Worm (Caenorhabditis elegans): Measurements from ENCODE around the gene flcn-1.
"Not testable (repeated sequence)": the region's sequence is repeated elsewhere in the genome, so short reads cannot be mapped to it uniquely, and the experiment has no call there.

The flcn-1 gene

ce11 chrII:6900708-6901107 lies 27.9 kb upstream of the flcn-1 start:
- no peak for TF ChIP-seq ztf-11 (tag; optimal IDR thresholded peaks at IDR 0.05)
- no peak for TF ChIP-seq efl-3 (GFP tag; optimal IDR thresholded peaks at IDR 0.05)
- no peak for TF ChIP-seq jun-1 (tag; optimal IDR thresholded peaks at IDR 0.05)
- no peak for TF ChIP-seq ets-5 (GFP tag; IDR thresholded peaks at IDR 0.05)
- TF ChIP-seq skn-1 (tag; optimal IDR thresholded peaks at IDR 0.05) = no peak
- TF ChIP-seq nhr-90 (tag; optimal IDR thresholded peaks at IDR 0.05; ENCODE audit: poor library complexity) = no peak
- TF ChIP-seq nhr-77 (tag; optimal IDR thresholded peaks at IDR 0.05) = no peak
- TF ChIP-seq ces-1 (GFP tag; optimal IDR thresholded peaks at IDR 0.05) = no peak
- TF ChIP-seq C04F5.9 (tag; optimal IDR thresholded peaks at IDR 0.05) = no peak
- no peak for TF ChIP-seq nhr-84 (tag; optimal IDR thresholded peaks at IDR 0.05)
- TF ChIP-seq hlh-4 (tag; optimal IDR thresholded peaks at IDR 0.05) = no peak
- no peak for TF ChIP-seq sptf-1 (tag; optimal IDR thresholded peaks at IDR 0.05)
- no peak for TF ChIP-seq nhr-19 (GFP tag; conservative IDR thresholded peaks at IDR 0.05)
- TF ChIP-seq mab-9 (GFP tag; IDR thresholded peaks at IDR 0.05) = no peak
- no peak for TF ChIP-seq pqm-1 (tag; optimal IDR thresholded peaks at IDR 0.05)
- no peak for TF ChIP-seq egl-13 (tag; optimal IDR thresholded peaks at IDR 0.05)
- no peak for TF ChIP-seq F16B12.6 (tag; optimal IDR thresholded peaks at IDR 0.05)
- no peak for TF ChIP-seq unc-98 (GFP tag; IDR thresholded peaks at IDR 0.05)
- no peak for TF ChIP-seq mef-2 (tag; optimal IDR thresholded peaks at IDR 0.05)
- TF ChIP-seq lsy-2 (tag; optimal IDR thresholded peaks at IDR 0.05) = no peak

ce11 chrII:6901795-6902194 lies 26.8 kb upstream of the flcn-1 start, which contains the start of gene psmd-9:
Gene psmd-9, plus strand, starts transcription at chrII:6902095.
- TF ChIP-seq unc-86 (tag; optimal IDR thresholded peaks at IDR 0.05) (no peak), efl-1 (optimal IDR thresholded peaks at IDR 0.05) (no peak), efl-1 (GFP tag; optimal IDR thresholded peaks at IDR 0.05 in 1 of 2) (peak in 1 of 2 experiments; percentile 22)

ce11 chrII:6907657-6908056 lies 20.9 kb upstream of the flcn-1 start, which contains the start of gene B0252.3:
Gene B0252.3, minus strand, starts transcription at chrII:6907757.
- TF ChIP-seq elt-3 (tag; optimal IDR thresholded peaks at IDR 0.05); egl-13 (tag; optimal IDR thresholded peaks at IDR 0.05); lir-3 (tag; optimal IDR thresholded peaks at IDR 0.05; ENCODE audit: poor library complexity): not testable (repeated sequence)

- TF ChIP-seq nhr-85 (tag) = peak; percentile 37
- peak; percentile 11 for TF ChIP-seq lir-3 (tag; optimal IDR thresholded peaks at IDR 0.05; ENCODE audit: poor library complexity)
- peak in 2 of 6 experiments; percentile 3 to 49 for TF ChIP-seq elt-3 (tag; optimal IDR thresholded peaks at IDR 0.05)
- peak; percentile 35 for TF ChIP-seq lin-14 (GFP tag; optimal IDR thresholded peaks at IDR 0.05)
- TF ChIP-seq nhr-237 (tag; optimal IDR thresholded peaks at IDR 0.05) = no peak
- TF ChIP-seq nhr-84 (tag; optimal IDR thresholded peaks at IDR 0.05) = no peak
- no peak for TF ChIP-seq unc-30 (tag; optimal IDR thresholded peaks at IDR 0.05)
- no peak for TF ChIP-seq ama-1 (optimal IDR thresholded peaks at IDR 0.05)
- no peak for TF ChIP-seq efl-1 (optimal IDR thresholded peaks at IDR 0.05)
- TF ChIP-seq efl-1 (GFP tag; optimal IDR thresholded peaks at IDR 0.05 in 1 of 2) = peak; percentile 13 to 84
- no peak for TF ChIP-seq mep-1 (tag; optimal IDR thresholded peaks at IDR 0.05)
- TF ChIP-seq alr-1 (tag; optimal IDR thresholded peaks at IDR 0.05; ENCODE audit: borderline replicate concordance) = no peak
- TF ChIP-seq isw-1 (GFP tag; IDR thresholded peaks at IDR 0.05) = no peak
- TF ChIP-seq ces-1 (GFP tag; optimal IDR thresholded peaks at IDR 0.05) = no peak
- TF ChIP-seq ceh-8 (GFP tag; optimal IDR thresholded peaks at IDR 0.05) = no peak
- TF ChIP-seq hlh-17 (GFP tag; optimal IDR thresholded peaks at IDR 0.05; ENCODE audit: borderline replicate concordance) = no peak
- peak in 2 of 3 experiments; percentile 5 to 21 for TF ChIP-seq dpl-1 (GFP tag; optimal IDR thresholded peaks at IDR 0.05)
- peak; percentile 2 for TF ChIP-seq nhr-71 (tag; optimal IDR thresholded peaks at IDR 0.05)
- TF ChIP-seq nhr-20 (tag; optimal IDR thresholded peaks at IDR 0.05) = no peak
- peak; percentile 83 for TF ChIP-seq blmp-1 (tag; optimal IDR thresholded peaks at IDR 0.05)
- no peak for TF ChIP-seq Y116A8C.19 (tag; optimal IDR thresholded peaks at IDR 0.05; ENCODE audit: borderline replicate concordance)
- TF ChIP-seq unc-130 (tag; optimal IDR thresholded peaks at IDR 0.05) = no peak
- TF ChIP-seq lsy-2 (tag; optimal IDR thresholded peaks at IDR 0.05) = peak; percentile 4 to 28
- peak; percentile 22 for TF ChIP-seq snu-23 (GFP tag; optimal IDR thresholded peaks at IDR 0.05)
- TF ChIP-seq pag-3 (tag; optimal IDR thresholded peaks at IDR 0.05; ENCODE audit: borderline replicate concordance, insufficient read depth) = peak; percentile 67
- TF ChIP-seq xbp-1 (tag; optimal IDR thresholded peaks at IDR 0.05) = no peak
- no peak for TF ChIP-seq sox-4 (tag; optimal IDR thresholded peaks at IDR 0.05)
- TF ChIP-seq mdl-1 (tag; optimal IDR thresholded peaks at IDR 0.05) = no peak
- no peak for TF ChIP-seq vab-15 (tag; optimal IDR thresholded peaks at IDR 0.05)
These were observed 19.9 kb upstream of the flcn-1 start for ce11 chrII:6908689-6909088.

Measured in whole organism, L1 larva.